Fruit fly (Drosophila melanogaster) whole organism, embryonic: ENCODE data around the gene Karybeta3.
A peak's percentile ranks its signal among the peaks of the same experiment; 100 is the strongest.

Experiments
- ATbp ChIP-seq: fragments of 200-800 bp; sonication (Bioruptor generic); optimal IDR thresholded peaks from 2 replicates; lab custom pipeline; 2017; ENCODE audit warnings: missing biosample characterization, mild to moderate bottlenecking, missing genetic modification characterization, missing genetic modification reagents
- Atf6 ChIP-seq: fragments of 200-800 bp; sonication (Bioruptor generic); IDR thresholded peaks from 2 replicates; pipeline ENCODE4 v1.3.6; 2022; ENCODE audit warnings: missing biosample characterization, missing genetic modification characterization
- CG10209 ChIP-seq: fragments of 200-800 bp; sonication (Bioruptor generic); optimal IDR thresholded peaks from 3 replicates; lab custom pipeline; 2017; ENCODE audit warnings: missing biosample characterization, mild to moderate bottlenecking, missing genetic modification characterization, missing genetic modification reagents
- CG11695 ChIP-seq: fragments of 200-800 bp; sonication (Bioruptor generic); IDR thresholded peaks from 3 replicates; pipeline ENCODE4 v1.3.6; 2022; ENCODE audit warnings: missing biosample characterization, missing genetic modification characterization
- CG12155 ChIP-seq: fragments of 200-800 bp; sonication (Bioruptor generic); optimal IDR thresholded peaks from 3 replicates; lab custom pipeline; 2016; ENCODE audit warnings: missing biosample characterization, missing genetic modification characterization
- CG13424 ChIP-seq: fragments of 200-800 bp; sonication (Bioruptor generic); optimal IDR thresholded peaks from 2 replicates; lab custom pipeline; 2019; ENCODE audit warnings: missing biosample characterization, mild to moderate bottlenecking, missing genetic modification characterization, moderate library complexity
- CG13894 ChIP-seq: fragments of 200-800 bp; sonication (Bioruptor generic); optimal IDR thresholded peaks from 3 replicates; lab custom pipeline; 2018; ENCODE audit warnings: missing biosample characterization, mild to moderate bottlenecking, missing genetic modification characterization, moderate library complexity
- CG14014 ChIP-seq: fragments of 200-800 bp; sonication (Bioruptor generic); IDR thresholded peaks from 2 replicates; pipeline ENCODE4 v1.3.6; 2022; ENCODE audit warnings: missing biosample characterization, missing genetic modification characterization
- CG15073 ChIP-seq: fragments of 200-800 bp; sonication (Bioruptor generic); optimal IDR thresholded peaks from 2 replicates; lab custom pipeline; 2016; ENCODE audit warnings: missing biosample characterization, missing genetic modification characterization
- CG16813 ChIP-seq: fragments of 200-800 bp; sonication (Bioruptor generic); IDR thresholded peaks from 3 replicates; pipeline ENCODE4 v1.3.6; 2022; ENCODE audit warnings: missing biosample characterization, missing genetic modification characterization; ENCODE audit not compliant: partially characterized antibody
- CG17361 ChIP-seq: fragments of 200-800 bp; sonication (Bioruptor generic); IDR thresholded peaks from 3 replicates; pipeline ENCODE4 v1.3.6; 2022; ENCODE audit warnings: missing biosample characterization, missing genetic modification characterization
- CG18619 ChIP-seq: fragments of 200-800 bp; sonication (Bioruptor generic); optimal IDR thresholded peaks from 3 replicates; lab custom pipeline; 2017; ENCODE audit warnings: missing biosample characterization, mild to moderate bottlenecking, missing genetic modification characterization
- CG3995 ChIP-seq: fragments of 200-800 bp; sonication (Bioruptor generic); optimal IDR thresholded peaks from 3 replicates; lab custom pipeline; 2016; ENCODE audit warnings: missing biosample characterization, missing genetic modification characterization
- CG6854 ChIP-seq: fragments of 200-800 bp; sonication (Bioruptor generic); optimal IDR thresholded peaks from 3 replicates; lab custom pipeline; 2017; ENCODE audit warnings: missing biosample characterization, mild to moderate bottlenecking, missing genetic modification characterization
- CG7271 ChIP-seq: fragments of 200-800 bp; sonication (Bioruptor generic); optimal IDR thresholded peaks from 2 replicates; lab custom pipeline; 2018; ENCODE audit warnings: missing biosample characterization, mild to moderate bottlenecking, missing genetic modification characterization, moderate library complexity
- CoRest ChIP-seq: fragments of 200-800 bp; sonication (Bioruptor generic); optimal IDR thresholded peaks from 3 replicates; lab custom pipeline; 2018; ENCODE audit warnings: missing biosample characterization, mild to moderate bottlenecking, missing genetic modification characterization, moderate library complexity
- Dek ChIP-seq: fragments of 200-800 bp; sonication (Bioruptor generic); optimal IDR thresholded peaks from 3 replicates; lab custom pipeline; 2019; ENCODE audit warnings: missing biosample characterization, mild to moderate bottlenecking, missing genetic modification characterization, moderate library complexity
- H2.0 ChIP-seq: fragments of 200-800 bp; sonication (Bioruptor generic); IDR thresholded peaks from 2 replicates; pipeline ENCODE4 v1.3.6; 2022; ENCODE audit warnings: missing biosample characterization, missing genetic modification characterization
- HLH4C ChIP-seq: fragments of 200-800 bp; sonication (Bioruptor generic); IDR thresholded peaks from 3 replicates; pipeline ENCODE4 v1.3.6; 2022; ENCODE audit warnings: missing biosample characterization, missing genetic modification characterization; ENCODE audit not compliant: partially characterized antibody
- Mad ChIP-seq: fragments of 200-800 bp; sonication (Bioruptor generic); optimal IDR thresholded peaks from 2 replicates; lab custom pipeline; 2016; ENCODE audit warnings: missing biosample characterization, missing genetic modification characterization
- Mrtf ChIP-seq: fragments of 200-800 bp; sonication (Bioruptor generic); IDR thresholded peaks from 3 replicates; pipeline ENCODE4 v1.3.6; 2022; ENCODE audit warnings: missing biosample characterization, missing genetic modification characterization
- NFAT ChIP-seq: fragments of 200-800 bp; sonication (Bioruptor generic); IDR thresholded peaks from 2 replicates; pipeline ENCODE4 v1.3.6; 2022; ENCODE audit warnings: missing biosample characterization, missing genetic modification characterization
- Oaz ChIP-seq: fragments of 200-800 bp; sonication (Bioruptor generic); IDR thresholded peaks from 2 replicates; pipeline ENCODE4 v1.3.6; 2022; ENCODE audit warnings: missing biosample characterization, missing genetic modification characterization
- PHDP ChIP-seq: fragments of 200-800 bp; sonication (Bioruptor generic); optimal IDR thresholded peaks from 3 replicates; lab custom pipeline; 2018; ENCODE audit warnings: missing biosample characterization, mild to moderate bottlenecking, missing genetic modification characterization, moderate library complexity
- Rx ChIP-seq: fragments of 200-800 bp; sonication (Bioruptor generic); IDR thresholded peaks from 2 replicates; pipeline ENCODE4 v1.3.6; 2022; ENCODE audit warnings: missing biosample characterization, missing genetic modification characterization
- Sin3A ChIP-seq: fragments of >200 bp; optimal IDR thresholded peaks from 2 replicates; lab custom pipeline; 2018
- Sox102F ChIP-seq: fragments of 200-800 bp; sonication (Bioruptor generic); optimal IDR thresholded peaks from 2 replicates; lab custom pipeline; 2018; ENCODE audit warnings: missing biosample characterization, mild to moderate bottlenecking, missing genetic modification characterization, moderate library complexity
- Vsx1 ChIP-seq: fragments of 200-800 bp; sonication (Bioruptor generic); optimal IDR thresholded peaks from 2 replicates; lab custom pipeline; 2017; ENCODE audit warnings: missing biosample characterization, mild to moderate bottlenecking, missing genetic modification characterization, missing genetic modification reagents
- ap ChIP-seq: fragments of 200-800 bp; sonication (Bioruptor generic); IDR thresholded peaks from 2 replicates; pipeline ENCODE4 v1.3.6; 2022; ENCODE audit warnings: missing biosample characterization, missing genetic modification characterization
- az2 ChIP-seq: fragments of 200-800 bp; sonication (Bioruptor generic); optimal IDR thresholded peaks from 3 replicates; lab custom pipeline; 2016; ENCODE audit warnings: missing biosample characterization, missing genetic modification characterization
- bigmax ChIP-seq: fragments of 200-800 bp; sonication (Bioruptor generic); optimal IDR thresholded peaks from 2 replicates; lab custom pipeline; 2018; ENCODE audit warnings: missing biosample characterization, mild to moderate bottlenecking, missing genetic modification characterization
- br ChIP-seq: fragments of >200 bp; optimal IDR thresholded peaks from 2 replicates; lab custom pipeline; 2017
- cg ChIP-seq: fragments of 200-800 bp; sonication (Bioruptor generic); optimal IDR thresholded peaks from 3 replicates; lab custom pipeline; 2019; ENCODE audit warnings: missing biosample characterization, mild to moderate bottlenecking, missing genetic modification characterization, moderate library complexity
- fd102C ChIP-seq: fragments of 200-800 bp; sonication (Bioruptor generic); optimal IDR thresholded peaks from 2 replicates; lab custom pipeline; 2018; ENCODE audit warnings: missing biosample characterization, mild to moderate bottlenecking, missing genetic modification characterization, moderate library complexity
- fd64A ChIP-seq: fragments of 200-800 bp; sonication (Bioruptor generic); optimal IDR thresholded peaks from 3 replicates; lab custom pipeline; 2018; ENCODE audit warnings: missing biosample characterization, mild to moderate bottlenecking, missing genetic modification characterization
- fru ChIP-seq: fragments of >200 bp; optimal IDR thresholded peaks from 2 replicates; lab custom pipeline; 2017
- kni ChIP-seq: fragments of 200-800 bp; sonication (Bioruptor generic); optimal IDR thresholded peaks from 3 replicates; lab custom pipeline; 2017; ENCODE audit warnings: mild to moderate bottlenecking, missing biosample characterization, missing genetic modification reagents, missing genetic modification characterization
- lab ChIP-seq: fragments of 200-800 bp; sonication (Bioruptor generic); optimal IDR thresholded peaks from 3 replicates; lab custom pipeline; 2017; ENCODE audit warnings: missing biosample characterization, missing genetic modification characterization, mild to moderate bottlenecking, moderate library complexity, missing genetic modification reagents
- pfk ChIP-seq: fragments of 200-800 bp; sonication (Bioruptor generic); optimal IDR thresholded peaks from 2 replicates; lab custom pipeline; 2018; ENCODE audit warnings: missing biosample characterization, mild to moderate bottlenecking, missing genetic modification characterization, moderate library complexity
- pzg ChIP-seq: fragments of 200-800 bp; sonication (Bioruptor generic); optimal IDR thresholded peaks from 3 replicates; lab custom pipeline; 2018; ENCODE audit warnings: missing biosample characterization, mild to moderate bottlenecking, missing genetic modification characterization, moderate library complexity
- row ChIP-seq: fragments of 200-800 bp; sonication (Bioruptor generic); IDR thresholded peaks from 3 replicates; pipeline ENCODE4 v1.3.6; 2022; ENCODE audit warnings: missing biosample characterization, missing genetic modification characterization
- sug ChIP-seq: fragments of 200-800 bp; optimal IDR thresholded peaks from 2 replicates; lab custom pipeline; 2019; ENCODE audit warnings: missing biosample characterization, mild to moderate bottlenecking, missing genetic modification characterization, moderate library complexity
- toy ChIP-seq: fragments of 200-800 bp; sonication (Bioruptor generic); IDR thresholded peaks from 2 replicates; pipeline ENCODE4 v1.3.6; 2022; ENCODE audit warnings: missing biosample characterization, missing genetic modification characterization

The Karybeta3 gene

DNA sequence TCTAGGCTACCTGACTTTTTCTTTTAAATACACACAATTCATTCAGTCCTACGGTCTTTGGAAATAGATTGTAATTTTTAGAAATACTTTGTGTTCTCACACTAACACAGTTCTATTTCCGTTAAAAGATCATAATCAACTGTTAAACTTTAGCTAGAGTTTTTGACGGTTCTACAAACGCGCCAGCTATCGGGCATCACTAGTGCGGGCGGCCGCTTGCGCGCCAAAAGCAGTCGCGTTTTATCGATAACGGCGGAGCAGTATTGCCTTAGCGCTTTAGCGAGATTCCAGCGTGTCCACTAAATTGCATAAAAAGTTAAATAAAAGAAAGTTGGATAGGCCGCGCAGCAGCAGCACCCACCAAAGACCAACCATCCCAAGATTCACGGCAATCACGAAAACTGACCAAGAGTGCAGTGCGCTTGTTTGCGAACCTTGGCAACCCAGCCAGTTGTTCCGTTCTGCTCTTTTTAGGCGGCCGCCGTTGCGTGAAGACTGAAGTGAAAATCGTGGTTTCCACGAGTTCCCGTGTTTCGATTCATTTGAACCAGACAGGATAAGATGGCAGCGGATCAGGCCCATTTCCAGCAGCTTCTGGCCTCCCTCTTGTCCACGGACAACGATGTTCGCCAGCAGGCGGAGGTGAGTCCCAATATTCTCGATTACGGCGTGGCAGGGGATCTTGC lies at the start of gene Karybeta3 (continued):
- TF ChIP-seq Rx (GFP tag; lab: Robert Waterston, UW), result peak; percentile 68
- TF ChIP-seq CG18619 (GFP tag; lab: Kevin White, UChicago), result peak; percentile 49
- no peak for TF ChIP-seq fru (lab: Kevin White, UChicago)
- peak; percentile 73 for TF ChIP-seq H2.0 (GFP tag; lab: Robert Waterston, UW)
- no peak for TF ChIP-seq CG6854 (GFP tag; lab: Kevin White, UChicago)
- TF ChIP-seq CG13424, result peak; percentile 62
- TF ChIP-seq toy (GFP tag; lab: Robert Waterston, UW), result peak; percentile 72; the same call in 1 of the 2 replicates
- no peak for TF ChIP-seq ATbp (GFP tag; lab: Kevin White, UChicago)
- TF ChIP-seq Sox102F, result no peak
- TF ChIP-seq NFAT (GFP tag; lab: Robert Waterston, UW), result peak; percentile 77
- peak; percentile 36; the same call in 1 of the 2 replicates for TF ChIP-seq ap (GFP tag; lab: Robert Waterston, UW)
- TF ChIP-seq CG14014 (GFP tag; lab: Robert Waterston, UW), result peak; percentile 70
- peak; percentile 63 for TF ChIP-seq az2 (GFP tag; lab: Kevin White, UChicago)
- TF ChIP-seq fd102C (GFP tag; lab: Kevin White, UChicago), result no peak
- peak; percentile 83 for TF ChIP-seq row
- TF ChIP-seq br (lab: Kevin White, UChicago), result no peak
- peak; percentile 66 for TF ChIP-seq CoRest (tag; lab: Kevin White, UChicago)
- peak; percentile 79 for TF ChIP-seq Atf6
- TF ChIP-seq pfk (GFP tag; lab: Kevin White, UChicago), result peak; percentile 66
- TF ChIP-seq sug (tag; lab: Kevin White, UChicago), result peak; percentile 72
- peak; percentile 76 for TF ChIP-seq CG3995 (GFP tag; lab: Kevin White, UChicago)
- TF ChIP-seq cg, result no peak
- TF ChIP-seq pzg (GFP tag; lab: Kevin White, UChicago), result peak; percentile 83
- TF ChIP-seq kni (GFP tag; lab: Kevin White, UChicago), result peak; percentile 50
- peak; percentile 70 for TF ChIP-seq PHDP
- TF ChIP-seq bigmax (GFP tag; lab: Kevin White, UChicago), result no peak
- TF ChIP-seq CG12155 (GFP tag; lab: Kevin White, UChicago), result peak; percentile 69
- peak; percentile 34 for TF ChIP-seq fd64A
- peak; percentile 62; the same call in 1 of the 3 replicates for TF ChIP-seq CG11695
- no peak for TF ChIP-seq Vsx1 (GFP tag; lab: Kevin White, UChicago)
- no peak for TF ChIP-seq CG15073
- 0 out of 2 replicates have a peak, but pooled peaks have one; percentile 35 for TF ChIP-seq Oaz (GFP tag; lab: Robert Waterston, UW)
- peak; percentile 62 for TF ChIP-seq Sin3A (lab: Kevin White, UChicago)
- TF ChIP-seq CG13894 (tag; lab: Kevin White, UChicago), result peak; percentile 48
- peak; percentile 63 for TF ChIP-seq CG16813
- peak; percentile 43 for TF ChIP-seq CG7271 (tag; lab: Kevin White, UChicago)
- no peak for TF ChIP-seq lab (GFP tag; lab: Kevin White, UChicago)
- peak; percentile 56 for TF ChIP-seq CG17361 (GFP tag; lab: Robert Waterston, UW)
- peak; percentile 87 for TF ChIP-seq Mad (GFP tag; lab: Kevin White, UChicago)
- TF ChIP-seq CG10209, result peak; percentile 66
- TF ChIP-seq HLH4C (GFP tag; lab: Robert Waterston, UW), result peak; percentile 73
- peak; percentile 65 for TF ChIP-seq Dek
- TF ChIP-seq Mrtf, result peak; percentile 68; the same call in 1 of the 3 replicates
